Fruit fly (Drosophila melanogaster): ENCODE measurements around the gene fwd.

DNA sequence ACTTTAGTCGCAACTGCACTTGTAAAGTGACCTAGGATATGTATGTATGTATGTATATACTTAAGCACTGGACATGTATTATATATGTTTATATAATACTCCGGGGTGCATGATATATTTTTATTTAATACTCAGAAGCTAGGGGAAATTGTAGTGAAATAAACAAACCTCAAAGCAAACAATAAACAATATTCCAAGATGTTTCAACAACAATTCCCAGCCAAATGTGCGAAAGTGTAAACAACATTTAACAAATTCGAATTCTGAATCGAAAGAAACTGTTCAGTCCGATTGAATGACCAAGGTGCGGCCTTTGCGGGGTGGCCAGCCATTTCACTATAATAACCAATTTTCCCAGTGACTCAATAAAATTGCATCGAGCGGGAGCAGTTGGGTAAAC, 20.4 kb upstream of the fwd start:
- no peak for TF ChIP-seq CTCF (optimal IDR thresholded peaks at IDR 0.05)
- no peak for TF ChIP-seq CG8478 (optimal IDR thresholded peaks at IDR 0.05)

Data from S2 (cell line).